Worm (Caenorhabditis elegans): Measurements from ENCODE around the gene phat-3.

ce11 chrV:4038557-4038956 is 5.2 kb upstream of the phat-3 start:
- TF ChIP-seq T22C8.4 (GFP tag; IDR thresholded peaks at IDR 0.05) (no peak), klf-2 (GFP tag; conservative IDR thresholded peaks at IDR 0.05) (no peak), tab-1 (GFP tag; IDR thresholded peaks at IDR 0.05) (no peak), flt-1 (GFP tag; IDR thresholded peaks at IDR 0.05) (no peak), ztf-23 (GFP tag; IDR thresholded peaks at IDR 0.05) (no peak), cog-1 (tag; optimal IDR thresholded peaks at IDR 0.05) (no peak)
